Fruit fly (Drosophila melanogaster) whole organism, embryonic: ENCODE measurements around the gene CG14868.

Experiments used
- Atf-2 ChIP-seq: fragments of 200-800 bp; sonication (Bioruptor generic); optimal IDR thresholded peaks from 2 replicates; lab custom pipeline; 2016; ENCODE audit warnings: missing biosample characterization, missing genetic modification characterization
- Awh ChIP-seq: fragments of 200-800 bp; sonication (Bioruptor generic); IDR thresholded peaks from 2 replicates; pipeline ENCODE4, ENCODE4 v1.3.6; 2022; ENCODE audit warnings: missing biosample characterization, missing genetic modification characterization
- CG11085 ChIP-seq: fragments of 200-800 bp; sonication (Bioruptor generic); IDR thresholded peaks from 2 replicates; pipeline ENCODE4 v1.3.6; 2022; ENCODE audit warnings: missing biosample characterization, missing genetic modification characterization
- CG11723 ChIP-seq: fragments of 200-800 bp; sonication (Bioruptor generic); optimal IDR thresholded peaks from 2 replicates; lab custom pipeline; 2017; ENCODE audit warnings: missing biosample characterization, mild to moderate bottlenecking, missing genetic modification characterization
- CG12071 ChIP-seq: fragments of 200-800 bp; sonication (Bioruptor generic); optimal IDR thresholded peaks from 3 replicates; lab custom pipeline; 2018; ENCODE audit warnings: missing biosample characterization, mild to moderate bottlenecking, missing genetic modification characterization
- CG12942 ChIP-seq: fragments of 200-800 bp; sonication (Bioruptor generic); optimal IDR thresholded peaks from 3 replicates; lab custom pipeline; 2016; ENCODE audit warnings: missing biosample characterization, missing genetic modification characterization
- CG13123 ChIP-seq: fragments of 200-800 bp; sonication (Bioruptor generic); optimal IDR thresholded peaks from 2 replicates; lab custom pipeline; 2016; ENCODE audit warnings: missing biosample characterization, missing genetic modification characterization
- CG14014 ChIP-seq: fragments of 200-800 bp; sonication (Bioruptor generic); IDR thresholded peaks from 2 replicates; pipeline ENCODE4 v1.3.6; 2022; ENCODE audit warnings: missing biosample characterization, missing genetic modification characterization
- CG16815 ChIP-seq: fragments of 200-800 bp; sonication (Bioruptor generic); optimal IDR thresholded peaks from 3 replicates; lab custom pipeline; 2017; ENCODE audit warnings: missing biosample characterization, mild to moderate bottlenecking, missing genetic modification characterization
- CG2712 ChIP-seq: fragments of 200-800 bp; optimal IDR thresholded peaks from 3 replicates; lab custom pipeline; 2019; ENCODE audit warnings: missing biosample characterization, mild to moderate bottlenecking, missing genetic modification characterization, moderate library complexity
- CG4617 ChIP-seq: fragments of 200-800 bp; sonication (Bioruptor generic); optimal IDR thresholded peaks from 3 replicates; lab custom pipeline; 2016; ENCODE audit warnings: missing biosample characterization, missing genetic modification characterization, borderline replicate concordance
- CG4707 ChIP-seq: fragments of 200-800 bp; sonication (Bioruptor generic); optimal IDR thresholded peaks from 2 replicates; lab custom pipeline; 2018; ENCODE audit warnings: missing biosample characterization, mild to moderate bottlenecking, missing genetic modification characterization, moderate library complexity
- CG8388 ChIP-seq: fragments of 200-800 bp; sonication (Bioruptor generic); optimal IDR thresholded peaks from 2 replicates; lab custom pipeline; 2019; ENCODE audit warnings: missing biosample characterization, mild to moderate bottlenecking, missing genetic modification characterization, moderate library complexity
- CG9609 ChIP-seq: fragments of 200-800 bp; sonication (Bioruptor generic); optimal IDR thresholded peaks from 3 replicates; lab custom pipeline; 2016; ENCODE audit warnings: missing biosample characterization, missing genetic modification characterization
- CG9876 ChIP-seq: fragments of 200-800 bp; sonication (Bioruptor generic); optimal IDR thresholded peaks from 2 replicates; lab custom pipeline; 2016; ENCODE audit warnings: missing biosample characterization, missing genetic modification characterization
- D19B ChIP-seq: fragments of 200-800 bp; sonication (Bioruptor generic); optimal IDR thresholded peaks from 2 replicates; lab custom pipeline; 2017; ENCODE audit warnings: missing biosample characterization, mild to moderate bottlenecking, missing genetic modification characterization
- Drgx ChIP-seq: fragments of 200-800 bp; sonication (Bioruptor generic); IDR thresholded peaks from 2 replicates; pipeline ENCODE4 v1.3.6; 2022; ENCODE audit warnings: missing biosample characterization, missing genetic modification characterization
- H2.0 ChIP-seq: fragments of 200-800 bp; sonication (Bioruptor generic); IDR thresholded peaks from 2 replicates; pipeline ENCODE4 v1.3.6; 2022; ENCODE audit warnings: missing biosample characterization, missing genetic modification characterization
- HmgD ChIP-seq: fragments of 200-800 bp; sonication (Bioruptor generic); optimal IDR thresholded peaks from 3 replicates; lab custom pipeline; 2016; ENCODE audit warnings: missing biosample characterization, missing genetic modification characterization
- Hmr ChIP-seq: fragments of 200-800 bp; sonication (Bioruptor generic); optimal IDR thresholded peaks from 3 replicates; lab custom pipeline; 2017; ENCODE audit warnings: mild to moderate bottlenecking, missing biosample characterization, missing genetic modification reagents, missing genetic modification characterization
- Hr39 ChIP-seq: fragments of >200 bp; optimal IDR thresholded peaks from 2 replicates; lab custom pipeline; 2017
- Hr78 ChIP-seq, 2 experiments: fragments of 200-800 bp in 1 of 2; fragments of >200 bp in 1 of 2; sonication (Bioruptor generic) in 1 of 2; optimal IDR thresholded peaks; 2 replicates each; lab custom pipeline; 2017 to 2019; ENCODE audit warnings: missing biosample characterization in 2 of 2, missing genetic modification characterization in 2 of 2, mild to moderate bottlenecking in 1 of 2, moderate library complexity in 1 of 2
- Hsf ChIP-seq: fragments of 200-800 bp; sonication (Bioruptor generic); optimal IDR thresholded peaks from 3 replicates; lab custom pipeline; 2016; ENCODE audit warnings: missing biosample characterization, missing genetic modification characterization
- MBD-R2 ChIP-seq: fragments of 200-800 bp; sonication (Bioruptor generic); IDR thresholded peaks from 2 replicates; pipeline ENCODE4 v1.3.6; 2022; ENCODE audit warnings: missing biosample characterization, missing genetic modification characterization
- Max ChIP-seq: fragments of 200-800 bp; sonication (Bioruptor generic); optimal IDR thresholded peaks from 2 replicates; lab custom pipeline; 2016; ENCODE audit warnings: missing biosample characterization, mild to moderate bottlenecking, missing genetic modification characterization
- Meics ChIP-seq: fragments of 200-800 bp; sonication (Bioruptor generic); optimal IDR thresholded peaks from 2 replicates; lab custom pipeline; 2017; ENCODE audit warnings: missing biosample characterization, mild to moderate bottlenecking, missing genetic modification characterization
- NC2α ChIP-seq: fragments of 200-800 bp; sonication (Bioruptor generic); optimal IDR thresholded peaks from 2 replicates; lab custom pipeline; 2016; ENCODE audit warnings: missing biosample characterization, missing genetic modification characterization
- NK7.1 ChIP-seq: fragments of 200-800 bp; sonication (Bioruptor generic); optimal IDR thresholded peaks from 3 replicates; lab custom pipeline; 2016; ENCODE audit warnings: missing biosample characterization, missing genetic modification characterization
- Six4 ChIP-seq: fragments of 200-800 bp; sonication (Bioruptor generic); optimal IDR thresholded peaks from 2 replicates; lab custom pipeline; 2016; ENCODE audit warnings: missing biosample characterization, missing genetic modification characterization
- TFAM ChIP-seq: fragments of 200-800 bp; sonication (Bioruptor generic); optimal IDR thresholded peaks from 2 replicates; lab custom pipeline; 2017; ENCODE audit warnings: missing biosample characterization, missing genetic modification characterization, inconsistent platforms
- Xrp1 ChIP-seq: fragments of 200-800 bp; sonication (Bioruptor generic); IDR thresholded peaks from 2 replicates; pipeline ENCODE4 v1.3.6; 2022; ENCODE audit warnings: missing biosample characterization, missing genetic modification characterization
- amos ChIP-seq: fragments of 200-800 bp; sonication (Bioruptor generic); IDR thresholded peaks from 2 replicates; pipeline ENCODE4 v1.3.6; 2022; ENCODE audit warnings: missing biosample characterization, missing genetic modification characterization; ENCODE audit not compliant: partially characterized antibody
- az2 ChIP-seq: fragments of 200-800 bp; sonication (Bioruptor generic); optimal IDR thresholded peaks from 3 replicates; lab custom pipeline; 2016; ENCODE audit warnings: missing biosample characterization, missing genetic modification characterization
- caup ChIP-seq: fragments of 200-800 bp; sonication (Bioruptor generic); optimal IDR thresholded peaks from 3 replicates; lab custom pipeline; 2017; ENCODE audit warnings: missing biosample characterization, mild to moderate bottlenecking, missing genetic modification characterization, moderate library complexity; ENCODE audit not compliant: severe bottlenecking
- corto ChIP-seq: fragments of 200-800 bp; sonication (Bioruptor generic); optimal IDR thresholded peaks from 2 replicates; lab custom pipeline; 2016; ENCODE audit warnings: missing biosample characterization, mild to moderate bottlenecking, missing genetic modification characterization, moderate library complexity
- croc ChIP-seq: fragments of 200-800 bp; sonication (Bioruptor generic); conservative IDR thresholded peaks from 3 replicates; pipeline ENCODE4 v1.3.6; 2022; ENCODE audit warnings: missing biosample characterization, missing genetic modification characterization
- dati ChIP-seq: fragments of 200-800 bp; sonication (Bioruptor generic); IDR thresholded peaks from 2 replicates; pipeline ENCODE4 v1.3.6; 2022; ENCODE audit warnings: missing biosample characterization, missing genetic modification characterization
- disco-r ChIP-seq: fragments of 200-800 bp; sonication (Bioruptor generic); optimal IDR thresholded peaks from 2 replicates; lab custom pipeline; 2016; ENCODE audit warnings: missing biosample characterization, missing genetic modification characterization
- dmrt99B ChIP-seq: fragments of 200-800 bp; sonication (Bioruptor generic); optimal IDR thresholded peaks from 2 replicates; lab custom pipeline; 2018; ENCODE audit warnings: missing biosample characterization, mild to moderate bottlenecking, missing genetic modification characterization, moderate library complexity
- fru ChIP-seq: fragments of >200 bp; optimal IDR thresholded peaks from 2 replicates; lab custom pipeline; 2017
- insv ChIP-seq, 2 experiments: fragments of 200-800 bp; sonication (Bioruptor generic); optimal IDR thresholded peaks; 3 replicates each; lab custom pipeline; 2016 to 2018; ENCODE audit warnings: missing biosample characterization in 2 of 2, missing genetic modification characterization in 2 of 2
- kah ChIP-seq: fragments of 200-800 bp; sonication (Bioruptor generic); optimal IDR thresholded peaks from 2 replicates; lab custom pipeline; 2018; ENCODE audit warnings: missing biosample characterization, mild to moderate bottlenecking, missing genetic modification characterization
- nmo ChIP-seq: fragments of 200-800 bp; sonication (Bioruptor generic); optimal IDR thresholded peaks from 2 replicates; lab custom pipeline; 2018; ENCODE audit warnings: missing biosample characterization, mild to moderate bottlenecking, missing genetic modification characterization, moderate library complexity
- p53 ChIP-seq: fragments of 200-800 bp; sonication (Bioruptor generic); optimal IDR thresholded peaks from 2 replicates; lab custom pipeline; 2016; ENCODE audit warnings: missing biosample characterization, missing genetic modification characterization
- pb ChIP-seq: fragments of 200-800 bp; sonication (Bioruptor generic); optimal IDR thresholded peaks from 3 replicates; lab custom pipeline; 2016; ENCODE audit warnings: missing biosample characterization, missing genetic modification characterization
- pfk ChIP-seq: fragments of 200-800 bp; sonication (Bioruptor generic); optimal IDR thresholded peaks from 2 replicates; lab custom pipeline; 2018; ENCODE audit warnings: missing biosample characterization, mild to moderate bottlenecking, missing genetic modification characterization, moderate library complexity
- ssp ChIP-seq: fragments of 200-800 bp; sonication (Bioruptor generic); IDR thresholded peaks from 2 replicates; pipeline ENCODE4 v1.3.6; 2022; ENCODE audit warnings: missing biosample characterization, missing genetic modification characterization
- tgo ChIP-seq: fragments of 200-800 bp; sonication (Bioruptor generic); IDR thresholded peaks from 3 replicates; pipeline ENCODE4 v1.3.6; 2022; ENCODE audit warnings: missing biosample characterization, missing genetic modification characterization
- tio ChIP-seq: fragments of 200-800 bp; sonication (Bioruptor generic); optimal IDR thresholded peaks from 2 replicates; lab custom pipeline; 2017; ENCODE audit warnings: missing biosample characterization, missing genetic modification characterization, inconsistent platforms
- zf30C ChIP-seq: fragments of 200-800 bp; sonication (Bioruptor generic); optimal IDR thresholded peaks from 3 replicates; lab custom pipeline; 2018; ENCODE audit warnings: missing biosample characterization, mild to moderate bottlenecking, missing genetic modification characterization

CG14868 gene

dm6 chr3R:15356645-15357431, 12.9 kb downstream of the CG14868 start, which contains the start of the genes Atg4b and Hibch (continued):
- TF ChIP-seq pb (GFP tag; lab: Kevin White, UChicago): no peak
- peak; percentile 74 for TF ChIP-seq CG12942 (GFP tag; lab: Kevin White, UChicago)
- TF ChIP-seq croc (GFP tag; lab: Robert Waterston, UW): peak; percentile 69; the same call in 2 of the 3 replicates
- TF ChIP-seq CG9876 (GFP tag; lab: Kevin White, UChicago): no peak
- peak; percentile 41; the same call in 1 of the 2 replicates for TF ChIP-seq amos
- 0 out of 2 replicates have a peak, but pooled peaks have one; percentile 47 for TF ChIP-seq Awh (GFP tag; lab: Robert Waterston, UW)
- no peak for TF ChIP-seq NK7.1
- TF ChIP-seq Drgx (GFP tag; lab: Robert Waterston, UW): peak; percentile 72
- TF ChIP-seq Hr78 (GFP tag; optimal IDR thresholded peaks at IDR 0.05; lab: Kevin White, UChicago): no peak
- peak; percentile 69 for TF ChIP-seq CG14014 (GFP tag; lab: Robert Waterston, UW)
- peak in 1 of 2 experiments; percentile 70 for TF ChIP-seq insv (GFP tag; optimal IDR thresholded peaks at IDR 0.05; lab: Kevin White, UChicago)
- peak; percentile 76 for TF ChIP-seq CG8388
- peak; percentile 78 for TF ChIP-seq D19B
- TF ChIP-seq tio: no peak
- TF ChIP-seq ssp (GFP tag; lab: Robert Waterston, UW): peak; percentile 75
- TF ChIP-seq CG9609 (GFP tag; lab: Kevin White, UChicago): peak; percentile 1
- peak; percentile 65 for TF ChIP-seq kah (GFP tag; lab: Kevin White, UChicago)
- TF ChIP-seq Meics (GFP tag; lab: Kevin White, UChicago): peak; percentile 90
- no peak for TF ChIP-seq dmrt99B (tag; lab: Kevin White, UChicago)
- no peak for TF ChIP-seq NC2α (GFP tag; lab: Kevin White, UChicago)
- TF ChIP-seq Hmr: no peak
- no peak for TF ChIP-seq disco-r (GFP tag; lab: Kevin White, UChicago)
- peak; percentile 87 for TF ChIP-seq MBD-R2
- no peak for TF ChIP-seq p53
- no peak; the same call in 1 of the 2 replicates for TF ChIP-seq dati (GFP tag; lab: Robert Waterston, UW)
- TF ChIP-seq CG4707: no peak
- no peak for TF ChIP-seq TFAM (GFP tag; lab: Kevin White, UChicago)
- TF ChIP-seq CG2712 (tag; lab: Kevin White, UChicago): peak; percentile 92
- TF ChIP-seq Max (GFP tag; lab: Kevin White, UChicago): peak; percentile 89
- no peak for TF ChIP-seq zf30C (GFP tag; lab: Kevin White, UChicago)
- TF ChIP-seq H2.0: peak; percentile 60
- TF ChIP-seq CG16815 (GFP tag; lab: Kevin White, UChicago): peak; percentile 78
- TF ChIP-seq Atf-2 (GFP tag; lab: Kevin White, UChicago): no peak
- peak; percentile 86 for TF ChIP-seq Xrp1
- peak; percentile 82 for TF ChIP-seq caup (GFP tag; lab: Kevin White, UChicago)
- TF ChIP-seq Hr39 (lab: Kevin White, UChicago): no peak
- no peak for TF ChIP-seq corto
- TF ChIP-seq tgo (GFP tag; lab: Robert Waterston, UW): peak; percentile 72
- peak; percentile 62 for TF ChIP-seq Six4 (GFP tag; lab: Kevin White, UChicago)
- TF ChIP-seq CG11723: peak; percentile 67
- TF ChIP-seq CG13123: peak; percentile 63
- TF ChIP-seq az2 (GFP tag; lab: Kevin White, UChicago): peak; percentile 82
- peak; percentile 82 for TF ChIP-seq CG4617 (GFP tag; lab: Kevin White, UChicago)
- peak; percentile 82 for TF ChIP-seq CG11085 (GFP tag; lab: Robert Waterston, UW)
- no peak for TF ChIP-seq fru (lab: Kevin White, UChicago)
- peak; percentile 79 for TF ChIP-seq nmo (GFP tag; lab: Kevin White, UChicago)
- no peak for TF ChIP-seq HmgD (GFP tag; lab: Kevin White, UChicago)
- TF ChIP-seq Hsf (GFP tag; lab: Kevin White, UChicago): peak; percentile 58
- TF ChIP-seq CG12071 (GFP tag; lab: Kevin White, UChicago): no peak
- TF ChIP-seq pfk (GFP tag; lab: Kevin White, UChicago): peak; percentile 47
